Worm (Caenorhabditis elegans): Measurements from ENCODE around the gene srx-78.

- TF ChIP-seq tra-4 (tag; optimal IDR thresholded peaks at IDR 0.05) (no peak), ama-1 (optimal IDR thresholded peaks at IDR 0.05) (no peak), pes-1 (GFP tag; IDR thresholded peaks at IDR 0.05) (no peak), F13C5.2 (tag; optimal IDR thresholded peaks at IDR 0.05) (no peak), tbx-11 (GFP tag; IDR thresholded peaks at IDR 0.05) (no peak), sea-1 (GFP tag; conservative IDR thresholded peaks at IDR 0.05) (no peak), ceh-36 (tag; optimal IDR thresholded peaks at IDR 0.05) (no peak)
These were observed 6.2 kb upstream of the srx-78 start, which contains the start of gene C01G10.18 for ce11 chrV:15088613-15089012.

Measured in whole organism, early embryonic.